Worm (Caenorhabditis elegans) whole organism, young adult: ENCODE results near the gene his-64.

Source experiments
- B0261.1 ChIP-seq: sonication (generic microtip); optimal IDR thresholded peaks from 2 replicates; lab custom pipeline; 2016; ENCODE audit warnings: mild to moderate bottlenecking, missing genetic modification characterization, moderate library complexity, missing compliant biosample characterization
- F10E7.11 ChIP-seq: sonication (generic microtip); optimal IDR thresholded peaks from 2 replicates; lab custom pipeline; 2017; ENCODE audit warnings: mild to moderate bottlenecking, missing genetic modification characterization, moderate library complexity, missing compliant biosample characterization
- F23B12.7 ChIP-seq: sonication (generic microtip); optimal IDR thresholded peaks from 2 replicates; lab custom pipeline; 2017; ENCODE audit warnings: missing genetic modification characterization, mild to moderate bottlenecking, missing compliant biosample characterization, antibody characterized with exemption, moderate library complexity; ENCODE audit not compliant: insufficient read depth
- F57A8.1 ChIP-seq: fragments of 200-800 bp; sonication (Bioruptor generic); optimal IDR thresholded peaks from 2 replicates; lab custom pipeline; 2018; ENCODE audit warnings: mild to moderate bottlenecking, missing genetic modification characterization, moderate library complexity, missing compliant biosample characterization
- ceh-58 ChIP-seq: fragments of 200-800 bp; sonication (Bioruptor generic); IDR thresholded peaks from 2 replicates; pipeline ENCODE4 v1.3.6; 2022; ENCODE audit warnings: missing genetic modification characterization, missing compliant biosample characterization
- ceh-91 ChIP-seq: fragments of 200-800 bp; sonication (Bioruptor generic); IDR thresholded peaks from 2 replicates; pipeline ENCODE4 v1.3.6; 2022; ENCODE audit warnings: missing genetic modification reagents, missing genetic modification characterization, missing compliant biosample characterization
- die-1 ChIP-seq: sonication (generic microtip); optimal IDR thresholded peaks from 2 replicates; lab custom pipeline; 2016; ENCODE audit warnings: missing genotype, mild to moderate bottlenecking, missing genetic modification characterization, missing compliant biosample characterization
- dox-1 ChIP-seq: fragments of 200-800 bp; sonication (Bioruptor generic); IDR thresholded peaks from 2 replicates; pipeline ENCODE4 v1.3.6; 2022; ENCODE audit warnings: missing genetic modification reagents, missing genetic modification characterization, missing compliant biosample characterization
- ekl-4 ChIP-seq: fragments of 200-800 bp; sonication (Bioruptor generic); IDR thresholded peaks from 2 replicates; pipeline ENCODE4 v1.3.6; 2022; ENCODE audit warnings: missing genetic modification reagents, missing genetic modification characterization, missing compliant biosample characterization
- ets-4 ChIP-seq: fragments of 200-800 bp; sonication (Bioruptor generic); optimal IDR thresholded peaks from 2 replicates; lab custom pipeline; 2018; ENCODE audit warnings: mild to moderate bottlenecking, missing genetic modification characterization, missing compliant biosample characterization
- hlh-12 ChIP-seq: sonication (generic microtip); optimal IDR thresholded peaks from 2 replicates; lab custom pipeline; 2016; ENCODE audit warnings: missing genetic modification characterization, missing compliant biosample characterization
- hmg-1.2 ChIP-seq: fragments of 200-800 bp; sonication (Bioruptor generic); IDR thresholded peaks from 2 replicates; pipeline ENCODE4 v1.3.6; 2022; ENCODE audit warnings: missing genetic modification reagents, missing genetic modification characterization, missing compliant biosample characterization
- let-526 ChIP-seq: fragments of 200-800 bp; sonication (Bioruptor generic); IDR thresholded peaks from 2 replicates; pipeline ENCODE4 v1.3.6; 2022; ENCODE audit warnings: missing genetic modification reagents, missing genetic modification characterization, missing compliant biosample characterization
- let-607 ChIP-seq, 2 experiments: fragments of 200-800 bp in 1 of 2; sonication (Bioruptor generic) in 1 of 2; sonication (generic microtip) in 1 of 2; optimal IDR thresholded peaks; 2 replicates each; lab custom pipeline; 2016 to 2018; ENCODE audit warnings: mild to moderate bottlenecking in 2 of 2, missing compliant biosample characterization in 2 of 2, missing genetic modification characterization in 2 of 2, moderate library complexity in 2 of 2, missing genotype in 1 of 2
- lin-35 ChIP-seq, 3 experiments: fragments of 150-350 bp in 2 of 3; sonication (generic microtip) in 1 of 3; optimal IDR thresholded peaks; 2 replicates each; lab custom pipeline; 2014 to 2018; ENCODE audit warnings: missing biosample characterization in 3 of 3, missing genetic modification characterization in 3 of 3, missing genetic modification reagents in 3 of 3
- lsy-27 ChIP-seq: sonication (generic microtip); optimal IDR thresholded peaks from 2 replicates; lab custom pipeline; 2017; ENCODE audit warnings: missing genetic modification characterization, mild to moderate bottlenecking, missing compliant biosample characterization, antibody characterized with exemption, missing genotype, borderline replicate concordance; ENCODE audit not compliant: insufficient read depth
- mcd-1 ChIP-seq: fragments of 200-800 bp; sonication (Bioruptor generic); IDR thresholded peaks from 2 replicates; pipeline ENCODE4 v1.3.6; 2022; ENCODE audit warnings: missing genetic modification reagents, missing genetic modification characterization, missing compliant biosample characterization
- mes-4 ChIP-seq: sonication (generic microtip); optimal IDR thresholded peaks from 2 replicates; lab custom pipeline; 2016; ENCODE audit warnings: missing genotype, missing genetic modification characterization, missing compliant biosample characterization
- mxl-1 ChIP-seq: sonication (generic microtip); optimal IDR thresholded peaks from 2 replicates; lab custom pipeline; 2016; ENCODE audit warnings: missing genetic modification characterization, missing compliant biosample characterization
- nfya-1 ChIP-seq: sonication (generic microtip); optimal IDR thresholded peaks from 2 replicates; lab custom pipeline; 2017; ENCODE audit warnings: antibody characterized with exemption, missing compliant biosample characterization, missing genetic modification characterization, borderline replicate concordance; ENCODE audit not compliant: insufficient read depth
- nfyb-1 ChIP-seq: fragments of 200-800 bp; sonication (Bioruptor generic); IDR thresholded peaks from 2 replicates; pipeline ENCODE4 v1.3.6; 2022; ENCODE audit warnings: missing genetic modification reagents, missing genetic modification characterization, missing compliant biosample characterization
- nhr-80 ChIP-seq: sonication (generic microtip); optimal IDR thresholded peaks from 2 replicates; lab custom pipeline; 2016; ENCODE audit warnings: missing genetic modification characterization, missing compliant biosample characterization
- nhr-90 ChIP-seq: sonication (generic microtip); optimal IDR thresholded peaks from 2 replicates; lab custom pipeline; 2016; ENCODE audit warnings: missing genotype, mild to moderate bottlenecking, missing genetic modification characterization, missing compliant biosample characterization
- rcor-1 ChIP-seq: fragments of 200-800 bp; sonication (Bioruptor generic); IDR thresholded peaks from 2 replicates; pipeline ENCODE4 v1.3.6; 2022; ENCODE audit warnings: missing genetic modification reagents, missing genetic modification characterization, missing compliant biosample characterization
- repo-1 ChIP-seq: sonication (generic microtip); optimal IDR thresholded peaks from 2 replicates; lab custom pipeline; 2017; ENCODE audit warnings: mild to moderate bottlenecking, missing genetic modification characterization, missing compliant biosample characterization
- sdz-38 ChIP-seq: sonication (generic microtip); optimal IDR thresholded peaks from 2 replicates; lab custom pipeline; 2016; ENCODE audit warnings: missing genotype, missing genetic modification characterization, missing compliant biosample characterization
- snpc-1.1 ChIP-seq: sonication (generic microtip); optimal IDR thresholded peaks from 2 replicates; lab custom pipeline; 2017; ENCODE audit warnings: missing genetic modification characterization, mild to moderate bottlenecking, missing compliant biosample characterization, antibody characterized with exemption, moderate library complexity, missing genotype, missing genetic modification reagents; ENCODE audit not compliant: insufficient read depth
- snpc-1.3 ChIP-seq: sonication (generic microtip); optimal IDR thresholded peaks from 2 replicates; lab custom pipeline; 2017; ENCODE audit warnings: missing genetic modification characterization, mild to moderate bottlenecking, missing compliant biosample characterization, antibody characterized with exemption, moderate library complexity, missing genotype, missing genetic modification reagents; ENCODE audit not compliant: insufficient read depth
- snpc-4 ChIP-seq, 5 experiments: fragments of 150-350 bp in 1 of 5; sonication (generic microtip) in 4 of 5; optimal IDR thresholded peaks; 2 replicates each; lab custom pipeline; 2014 to 2018; ENCODE audit warnings: missing genetic modification characterization in 5 of 5, missing biosample characterization in 3 of 5, antibody characterized with exemption in 2 of 5, mild to moderate bottlenecking in 2 of 5, missing compliant biosample characterization in 2 of 5, missing genotype in 2 of 5, moderate library complexity in 2 of 5, missing genetic modification reagents in 1 of 5
- xnd-1 ChIP-seq: sonication (generic microtip); optimal IDR thresholded peaks from 2 replicates; lab custom pipeline; 2016; ENCODE audit warnings: missing genotype, missing genetic modification reagents, missing genetic modification characterization, missing compliant biosample characterization
- ztf-28 ChIP-seq: fragments of 200-800 bp; sonication (Bioruptor generic); IDR thresholded peaks from 2 replicates; pipeline ENCODE4 v1.3.6; 2022; ENCODE audit warnings: missing genetic modification reagents, missing genetic modification characterization, missing compliant biosample characterization

The his-64 gene

ce11 chrIV:11433709-11434108 lies 26.8 kb downstream of the his-64 start (continued):
- TF ChIP-seq snpc-4 (GFP tag; optimal IDR thresholded peaks at IDR 0.05; lab: Kevin White, UChicago) (peak; percentile 4), snpc-4 (tag; optimal IDR thresholded peaks at IDR 0.05; lab: Kevin White, UChicago) (peak in 1 of 4 experiments; percentile 7), nfyb-1 (GFP tag; lab: Robert Waterston, UW) (no peak), rcor-1 (GFP tag; lab: Robert Waterston, UW) (0 out of 2 replicates have a peak, but pooled peaks have one; percentile 27), hmg-1.2 (peak; percentile 32; the same call in 1 of the 2 replicates), let-526 (no peak), ztf-28 (GFP tag; lab: Robert Waterston, UW) (no peak)

- TF ChIP-seq ceh-91 (GFP tag; lab: Robert Waterston, UW) (no peak), snpc-1.1 (tag; lab: Kevin White, UChicago) (no peak), ets-4 (GFP tag; lab: Kevin White, UChicago) (peak; percentile 21), ceh-58 (no peak), nhr-90 (tag; lab: Kevin White, UChicago) (no peak), die-1 (tag; lab: Kevin White, UChicago) (no peak), snpc-4 (GFP tag; optimal IDR thresholded peaks at IDR 0.05; lab: Kevin White, UChicago) (no peak), snpc-4 (tag; optimal IDR thresholded peaks at IDR 0.05; lab: Kevin White, UChicago) (no peak), rcor-1 (GFP tag; lab: Robert Waterston, UW) (no peak), nhr-80 (peak; percentile 71), F10E7.11 (tag; lab: Kevin White, UChicago) (no peak), dox-1 (peak; percentile 41; the same call in 1 of the 2 replicates), lin-35 (GFP tag; optimal IDR thresholded peaks at IDR 0.05; lab: Kevin White, UChicago) (no peak), repo-1 (tag; lab: Kevin White, UChicago) (no peak)
Measured at ce11 chrIV:11434575-11434974, 27.7 kb downstream of the his-64 start.

- no peak for TF ChIP-seq F23B12.7
- no peak for TF ChIP-seq B0261.1 (tag; lab: Kevin White, UChicago)
- no peak for TF ChIP-seq ekl-4 (GFP tag; lab: Robert Waterston, UW)
- no peak for TF ChIP-seq xnd-1 (tag; lab: Kevin White, UChicago)
- TF ChIP-seq lsy-27 (tag; lab: Kevin White, UChicago), result no peak
- no peak for TF ChIP-seq nfyb-1 (GFP tag; lab: Robert Waterston, UW)
- TF ChIP-seq sdz-38 (tag; lab: Kevin White, UChicago), result no peak
- TF ChIP-seq mxl-1 (tag; lab: Kevin White, UChicago), result no peak
- no peak for TF ChIP-seq snpc-1.3 (tag; lab: Kevin White, UChicago)
- TF ChIP-seq F57A8.1, result no peak
- TF ChIP-seq nhr-80, result no peak
- TF ChIP-seq mcd-1 (GFP tag; lab: Robert Waterston, UW), result no peak
- no peak for TF ChIP-seq let-607 (tag; optimal IDR thresholded peaks at IDR 0.05; lab: Kevin White, UChicago)
- TF ChIP-seq snpc-4 (GFP tag; optimal IDR thresholded peaks at IDR 0.05; lab: Kevin White, UChicago), result no peak
- no peak for TF ChIP-seq snpc-4 (tag; optimal IDR thresholded peaks at IDR 0.05; lab: Kevin White, UChicago)
Measured at ce11 chrIV:11435761-11436160, 28.8 kb downstream of the his-64 start.

ce11 chrIV:11438255-11438654 lies 31.3 kb downstream of the his-64 start:
- TF ChIP-seq hlh-12 (tag; lab: Kevin White, UChicago) (no peak), mes-4 (tag; lab: Kevin White, UChicago) (no peak), nfya-1 (tag; lab: Kevin White, UChicago) (no peak), nhr-80 (peak; percentile 31)
